Fruit fly (Drosophila melanogaster) whole organism, prepupa: Measurements from ENCODE around the gene PolD1.

Experiments
- CG10631 ChIP-seq: fragments of 200-800 bp; sonication (Bioruptor generic); optimal IDR thresholded peaks from 2 replicates; lab custom pipeline; 2016; ENCODE audit warnings: missing biosample characterization, missing genetic modification characterization
- CG10669 ChIP-seq: fragments of 200-800 bp; sonication (Bioruptor generic); optimal IDR thresholded peaks from 3 replicates; lab custom pipeline; 2018; ENCODE audit warnings: missing biosample characterization, mild to moderate bottlenecking, missing genetic modification characterization, moderate library complexity
- CG11294 ChIP-seq: fragments of 200-800 bp; sonication (Bioruptor generic); IDR thresholded peaks from 2 replicates; pipeline ENCODE4 v1.3.6; 2022; ENCODE audit warnings: missing biosample characterization, missing genetic modification characterization
- CG11762 ChIP-seq: fragments of 200-800 bp; sonication (Bioruptor generic); optimal IDR thresholded peaks from 3 replicates; lab custom pipeline; 2016; ENCODE audit warnings: missing biosample characterization, missing genetic modification characterization; ENCODE audit not compliant: insufficient read depth
- CG11902 ChIP-seq: fragments of 200-800 bp; sonication (Bioruptor generic); optimal IDR thresholded peaks from 3 replicates; lab custom pipeline; 2016; ENCODE audit warnings: missing biosample characterization, missing genetic modification characterization
- CG15336 ChIP-seq: fragments of 200-800 bp; sonication (Bioruptor generic); IDR thresholded peaks from 2 replicates; pipeline ENCODE4 v1.3.6; 2022; ENCODE audit warnings: missing biosample characterization, missing genetic modification characterization
- CG16779 ChIP-seq: fragments of 200-800 bp; sonication (Bioruptor generic); optimal IDR thresholded peaks from 3 replicates; lab custom pipeline; 2017; ENCODE audit warnings: missing biosample characterization, mild to moderate bottlenecking, missing genetic modification characterization
- CG31627 ChIP-seq: fragments of 200-800 bp; sonication (Bioruptor generic); optimal IDR thresholded peaks from 3 replicates; lab custom pipeline; 2016; ENCODE audit warnings: missing biosample characterization, missing genetic modification characterization
- CG32006 ChIP-seq: fragments of 200-800 bp; sonication (Bioruptor generic); optimal IDR thresholded peaks from 3 replicates; lab custom pipeline; 2017; ENCODE audit warnings: missing biosample characterization, mild to moderate bottlenecking, missing genetic modification characterization
- CG3919 ChIP-seq: fragments of 200-800 bp; sonication (Bioruptor generic); optimal IDR thresholded peaks from 3 replicates; lab custom pipeline; 2016; ENCODE audit warnings: missing biosample characterization, missing genetic modification characterization
- CG4318 ChIP-seq: fragments of 200-800 bp; sonication (Bioruptor generic); optimal IDR thresholded peaks from 3 replicates; lab custom pipeline; 2017; ENCODE audit warnings: missing biosample characterization, mild to moderate bottlenecking, missing genetic modification characterization
- CG6163 ChIP-seq: fragments of 200-800 bp; sonication (Bioruptor generic); IDR thresholded peaks from 3 replicates; pipeline ENCODE4 v1.3.6; 2022; ENCODE audit warnings: missing biosample characterization, missing genetic modification characterization
- CG6792 ChIP-seq: fragments of 200-800 bp; sonication (Bioruptor generic); optimal IDR thresholded peaks from 3 replicates; lab custom pipeline; 2016; ENCODE audit warnings: missing biosample characterization, missing genetic modification characterization
- CG6854 ChIP-seq: fragments of 200-800 bp; sonication (Bioruptor generic); optimal IDR thresholded peaks from 2 replicates; lab custom pipeline; 2017; ENCODE audit warnings: missing biosample characterization, mild to moderate bottlenecking, missing genetic modification characterization
- CG7368 ChIP-seq: fragments of 200-800 bp; sonication (Bioruptor generic); optimal IDR thresholded peaks from 3 replicates; lab custom pipeline; 2016; ENCODE audit warnings: missing biosample characterization, missing genetic modification characterization
- CG8319 ChIP-seq: fragments of 200-800 bp; sonication (Bioruptor generic); optimal IDR thresholded peaks from 3 replicates; lab custom pipeline; 2016; ENCODE audit warnings: missing biosample characterization, missing genetic modification characterization
- CG8632 ChIP-seq: fragments of 200-800 bp; sonication (Bioruptor generic); optimal IDR thresholded peaks from 3 replicates; lab custom pipeline; 2016; ENCODE audit warnings: missing biosample characterization, missing genetic modification characterization
- CG9139 ChIP-seq: fragments of 200-800 bp; sonication (Bioruptor generic); optimal IDR thresholded peaks from 3 replicates; lab custom pipeline; 2017; ENCODE audit warnings: missing biosample characterization, mild to moderate bottlenecking, missing genetic modification characterization
- Eip75B ChIP-seq: fragments of 200-800 bp; sonication (Bioruptor generic); optimal IDR thresholded peaks from 3 replicates; lab custom pipeline; 2016; ENCODE audit warnings: missing biosample characterization, missing genetic modification characterization
- Eip78C ChIP-seq: fragments of 200-800 bp; sonication (Bioruptor generic); peaks from one replicate; lab custom pipeline; 2016; ENCODE audit warnings: missing biosample characterization, missing genetic modification characterization
- Eip93F ChIP-seq: fragments of 200-800 bp; sonication (Bioruptor generic); optimal IDR thresholded peaks from 2 replicates; lab custom pipeline; 2016; ENCODE audit warnings: missing biosample characterization, mild to moderate bottlenecking, missing genetic modification characterization
- Ets21C ChIP-seq: fragments of 200-800 bp; sonication (Bioruptor generic); optimal IDR thresholded peaks from 3 replicates; lab custom pipeline; 2016; ENCODE audit warnings: missing biosample characterization, missing genetic modification characterization
- Ets96B ChIP-seq: fragments of 200-800 bp; optimal IDR thresholded peaks from 2 replicates; lab custom pipeline; 2019; ENCODE audit warnings: missing biosample characterization, mild to moderate bottlenecking, missing genetic modification characterization, moderate library complexity
- Hr38 ChIP-seq: sonication (Bioruptor generic); optimal IDR thresholded peaks from 2 replicates; lab custom pipeline; 2016; ENCODE audit warnings: missing biosample characterization, missing genetic modification characterization
- Hr39 ChIP-seq: fragments of 200-800 bp; sonication (Bioruptor generic); optimal IDR thresholded peaks from 2 replicates; lab custom pipeline; 2016; ENCODE audit warnings: missing biosample characterization, missing genetic modification characterization
- Hr4 ChIP-seq: fragments of 200-800 bp; sonication (Bioruptor generic); optimal IDR thresholded peaks from 3 replicates; lab custom pipeline; 2016; ENCODE audit warnings: missing biosample characterization, missing genetic modification characterization
- Lpt ChIP-seq: fragments of 200-800 bp; sonication (Bioruptor generic); optimal IDR thresholded peaks from 3 replicates; lab custom pipeline; 2016; ENCODE audit warnings: missing biosample characterization, missing genetic modification characterization
- Met ChIP-seq: fragments of 200-800 bp; sonication (Bioruptor generic); optimal IDR thresholded peaks from 3 replicates; lab custom pipeline; 2016; ENCODE audit warnings: missing biosample characterization, missing genetic modification characterization
- OdsH ChIP-seq: fragments of 200-800 bp; sonication (Bioruptor generic); optimal IDR thresholded peaks from 3 replicates; lab custom pipeline; 2016; ENCODE audit warnings: missing biosample characterization, missing genetic modification characterization
- Sox14 ChIP-seq: fragments of 200-800 bp; sonication (Bioruptor generic); optimal IDR thresholded peaks from 3 replicates; lab custom pipeline; 2016; ENCODE audit warnings: missing biosample characterization, missing genetic modification characterization
- Sox15 ChIP-seq: fragments of 200-800 bp; sonication (Bioruptor generic); optimal IDR thresholded peaks from 3 replicates; lab custom pipeline; 2016; ENCODE audit warnings: missing biosample characterization, missing genetic modification characterization
- achi ChIP-seq: fragments of 200-800 bp; sonication (Bioruptor generic); optimal IDR thresholded peaks from 3 replicates; lab custom pipeline; 2016; ENCODE audit warnings: missing biosample characterization, missing genetic modification characterization
- acj6 ChIP-seq: fragments of 200-800 bp; sonication (Bioruptor generic); optimal IDR thresholded peaks from 3 replicates; lab custom pipeline; 2016; ENCODE audit warnings: missing biosample characterization, missing genetic modification characterization
- cyc ChIP-seq: fragments of 200-800 bp; sonication (Bioruptor generic); optimal IDR thresholded peaks from 3 replicates; lab custom pipeline; 2016; ENCODE audit warnings: missing biosample characterization, missing genetic modification characterization
- dac ChIP-seq: fragments of 200-800 bp; sonication (Bioruptor generic); optimal IDR thresholded peaks from 2 replicates; lab custom pipeline; 2017; ENCODE audit warnings: missing biosample characterization, mild to moderate bottlenecking, missing genetic modification characterization
- esn ChIP-seq: fragments of 200-800 bp; sonication (Bioruptor generic); optimal IDR thresholded peaks from 2 replicates; lab custom pipeline; 2016; ENCODE audit warnings: missing biosample characterization, mild to moderate bottlenecking, missing genetic modification characterization, moderate library complexity
- fd59A ChIP-seq: fragments of 200-800 bp; sonication (Bioruptor generic); optimal IDR thresholded peaks from 2 replicates; lab custom pipeline; 2017; ENCODE audit warnings: missing biosample characterization, mild to moderate bottlenecking, missing genetic modification characterization, missing genetic modification reagents
- fd85E ChIP-seq: fragments of 200-800 bp; sonication (Bioruptor generic); optimal IDR thresholded peaks from 3 replicates; lab custom pipeline; 2016; ENCODE audit warnings: missing biosample characterization, missing genetic modification characterization
- salr ChIP-seq, 2 experiments: fragments of 200-800 bp; sonication (Bioruptor generic); optimal IDR thresholded peaks; 3 replicates each; lab custom pipeline; 2016 to 2018; ENCODE audit warnings: missing biosample characterization in 2 of 2, missing genetic modification characterization in 2 of 2, mild to moderate bottlenecking in 1 of 2
- spab ChIP-seq: fragments of 200-800 bp; sonication (Bioruptor generic); optimal IDR thresholded peaks from 2 replicates; lab custom pipeline; 2017; ENCODE audit warnings: missing biosample characterization, mild to moderate bottlenecking, missing genetic modification characterization, missing genetic modification reagents
- svp ChIP-seq: fragments of 200-800 bp; sonication (Bioruptor generic); peaks from one replicate; lab custom pipeline; 2016; ENCODE audit warnings: missing biosample characterization, missing genetic modification characterization
- topi ChIP-seq: fragments of 200-800 bp; sonication (Bioruptor generic); optimal IDR thresholded peaks from 3 replicates; lab custom pipeline; 2016; ENCODE audit warnings: missing biosample characterization, missing genetic modification characterization
- vri ChIP-seq: fragments of 200-800 bp; sonication (Bioruptor generic); optimal IDR thresholded peaks from 3 replicates; lab custom pipeline; 2016; ENCODE audit warnings: missing biosample characterization, mild to moderate bottlenecking, missing genetic modification characterization

PolD1 gene

dm6 chr3L:15977565-15977964, 10.1 kb downstream of the PolD1 start (continued):
- TF ChIP-seq acj6 (GFP tag; lab: Kevin White, UChicago) (peak; percentile 50), Met (GFP tag; lab: Kevin White, UChicago) (no peak), fd59A (GFP tag; lab: Kevin White, UChicago) (no peak), dac (GFP tag; lab: Kevin White, UChicago) (no peak), CG31627 (peak; percentile 66), fd85E (GFP tag; lab: Kevin White, UChicago) (no peak), CG11762 (GFP tag; lab: Kevin White, UChicago) (peak; percentile 25), OdsH (GFP tag; lab: Kevin White, UChicago) (no peak), CG32006 (no peak), achi (GFP tag; lab: Kevin White, UChicago) (peak; percentile 46), topi (peak; percentile 77), vri (GFP tag; lab: Kevin White, UChicago) (peak; percentile 90), CG6163 (GFP tag; lab: Robert Waterston, UW) (peak; percentile 70), Sox15 (GFP tag; lab: Kevin White, UChicago) (no peak), esn (peak; percentile 74), Hr39 (GFP tag; lab: Kevin White, UChicago) (peak; percentile 56), Ets21C (GFP tag; lab: Kevin White, UChicago) (peak; percentile 16), CG3919 (GFP tag; lab: Kevin White, UChicago) (no peak), Eip75B (no peak), cyc (GFP tag; lab: Kevin White, UChicago) (peak; percentile 66), Sox14 (GFP tag; lab: Kevin White, UChicago) (peak; percentile 43), Hr38 (GFP tag; lab: Kevin White, UChicago) (no peak), CG4318 (no peak)

- TF ChIP-seq CG8632 (GFP tag; lab: Kevin White, UChicago) (no peak), vri (GFP tag; lab: Kevin White, UChicago) (no peak), svp (no peak), Lpt (no peak), CG11294 (no peak), Ets96B (tag; lab: Kevin White, UChicago) (no peak), CG16779 (tag; lab: Kevin White, UChicago) (peak; percentile 6), Hr4 (no peak), CG31627 (no peak), CG8319 (GFP tag; lab: Kevin White, UChicago) (no peak), CG4318 (no peak), Eip93F (GFP tag; lab: Kevin White, UChicago) (no peak), CG7368 (GFP tag; lab: Kevin White, UChicago) (no peak), Eip78C (GFP tag; lab: Kevin White, UChicago) (peak; percentile 14), CG6854 (GFP tag; lab: Kevin White, UChicago) (no peak), CG11902 (GFP tag; lab: Kevin White, UChicago) (no peak), CG3919 (GFP tag; lab: Kevin White, UChicago) (no peak)
Observed at dm6 chr3L:15976758-15977157, 10.9 kb downstream of the PolD1 start, which contains the start of gene CG17029. TSS of gene CG17029 (plus strand) at chr3L:15976870.

DNA sequence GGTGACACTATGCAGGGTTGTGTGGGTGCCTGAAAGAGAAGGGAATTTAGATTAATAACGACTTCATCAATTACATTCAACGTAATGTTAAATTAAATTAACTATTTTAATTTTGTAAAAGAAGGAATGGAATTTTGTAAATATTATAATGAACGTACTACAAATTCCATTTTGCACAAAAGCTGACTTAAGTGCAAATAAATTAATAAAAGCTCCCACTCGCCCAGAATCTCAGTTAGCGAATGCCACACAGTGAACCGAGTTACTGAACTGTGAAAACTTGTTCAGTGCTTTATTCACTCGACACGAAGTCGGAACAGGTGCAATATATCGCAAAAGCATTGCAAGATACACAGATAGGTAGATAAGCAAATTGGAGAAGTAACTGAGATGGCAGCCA, 12.5 kb downstream of the PolD1 start, which contains the start of gene CG17026:
Gene CG17026 (plus strand): TSS at position 301 of the 400 bp plus-strand sequence.
- TF ChIP-seq Ets96B (tag; lab: Kevin White, UChicago): no peak
- TF ChIP-seq, all 60 proteins: peak for 0

dm6 chr3L:15974166-15974565, 13.4 kb downstream of the PolD1 start:
- TF ChIP-seq CG31627 (no peak), acj6 (GFP tag; lab: Kevin White, UChicago) (no peak), Eip93F (GFP tag; lab: Kevin White, UChicago) (no peak), achi (GFP tag; lab: Kevin White, UChicago) (no peak), CG15336 (GFP tag; lab: Robert Waterston, UW) (no peak), CG6854 (GFP tag; lab: Kevin White, UChicago) (no peak), Ets21C (GFP tag; lab: Kevin White, UChicago) (no peak), CG11902 (GFP tag; lab: Kevin White, UChicago) (no peak), Ets96B (tag; lab: Kevin White, UChicago) (no peak), CG4318 (no peak), CG10631 (GFP tag; lab: Kevin White, UChicago) (no peak), spab (GFP tag; lab: Kevin White, UChicago) (no peak), salr (GFP tag; optimal IDR thresholded peaks at IDR 0.05; lab: Kevin White, UChicago) (no peak), cyc (GFP tag; lab: Kevin White, UChicago) (no peak), Eip75B (no peak), Eip78C (GFP tag; lab: Kevin White, UChicago) (no peak), Sox14 (GFP tag; lab: Kevin White, UChicago) (no peak), CG10669 (GFP tag; lab: Kevin White, UChicago) (no peak), CG9139 (GFP tag; lab: Kevin White, UChicago) (no peak), CG6792 (GFP tag; lab: Kevin White, UChicago) (no peak)
- TF ChIP-seq, all 60 proteins: peak for 0
